Fruit fly (Drosophila melanogaster): Measurements from ENCODE around the gene Npc2b.
A peak's percentile ranks its signal among the peaks of the same experiment; 100 is the strongest.

Gene Npc2b

dm6 chr3R:14122347-14122812, 33.1 kb downstream of the Npc2b start, which contains the start of the genes Abi and twf:
TSS of gene Abi (minus strand) at chr3R:14122420.
TSS of gene twf (plus strand) at chr3R:14122654.
- peak; percentile 47 for TF ChIP-seq CG15710 (tag; optimal IDR thresholded peaks at IDR 0.05)
- no peak for TF ChIP-seq EcR (GFP tag; optimal IDR thresholded peaks at IDR 0.05)
- TF ChIP-seq CG34367 (tag; optimal IDR thresholded peaks at IDR 0.05), result peak; percentile 29
- peak; percentile 31; the same call in 1 of the 3 replicates for TF ChIP-seq CG4496 (GFP tag; IDR thresholded peaks at IDR 0.05)
- no peak for TF ChIP-seq CG12605 (GFP tag; IDR thresholded peaks at IDR 0.05)
- TF ChIP-seq CG8159 (tag; optimal IDR thresholded peaks at IDR 0.05), result peak; percentile 45
- peak; percentile 30; the same call in 1 of the 2 replicates for TF ChIP-seq CG32121 (GFP tag; IDR thresholded peaks at IDR 0.05)
- TF ChIP-seq Ets98B (GFP tag; IDR thresholded peaks at IDR 0.05), result peak; percentile 35; the same call in 1 of the 2 replicates
- TF ChIP-seq CG17806 (tag; optimal IDR thresholded peaks at IDR 0.05), result peak; percentile 44
- no peak for TF ChIP-seq D1 (tag; optimal IDR thresholded peaks at IDR 0.05)
- TF ChIP-seq CG14655 (GFP tag; optimal IDR thresholded peaks at IDR 0.05), result no peak
- TF ChIP-seq CG9948 (tag; optimal IDR thresholded peaks at IDR 0.05), result peak; percentile 35

- peak; percentile 46 for TF ChIP-seq gl (tag; optimal IDR thresholded peaks at IDR 0.05)
- TF ChIP-seq CG9948 (tag; optimal IDR thresholded peaks at IDR 0.05), result peak; percentile 88
- TF ChIP-seq CG4496 (GFP tag; IDR thresholded peaks at IDR 0.05), result peak; percentile 89
- TF ChIP-seq CG8301 (tag; optimal IDR thresholded peaks at IDR 0.05), result no peak
- no peak for TF ChIP-seq EcR (GFP tag; optimal IDR thresholded peaks at IDR 0.05)
- TF ChIP-seq CG10348 (GFP tag; IDR thresholded peaks at IDR 0.05), result peak; percentile 52
- TF ChIP-seq rn (GFP tag; IDR thresholded peaks at IDR 0.05), result peak; percentile 85
- peak; percentile 83 for TF ChIP-seq Snoo (tag; optimal IDR thresholded peaks at IDR 0.05)
- no peak for TF ChIP-seq CG13204 (GFP tag; optimal IDR thresholded peaks at IDR 0.05)
- peak; percentile 91 for TF ChIP-seq CG15710 (tag; optimal IDR thresholded peaks at IDR 0.05)
- TF ChIP-seq fd96Ca (GFP tag; IDR thresholded peaks at IDR 0.05), result peak; percentile 65
- TF ChIP-seq CG14655 (GFP tag; optimal IDR thresholded peaks at IDR 0.05), result no peak
- TF ChIP-seq CG8159 (tag; optimal IDR thresholded peaks at IDR 0.05), result peak; percentile 91
- TF ChIP-seq D1 (tag; optimal IDR thresholded peaks at IDR 0.05), result peak; percentile 89
- TF ChIP-seq Pif1A (GFP tag; optimal IDR thresholded peaks at IDR 0.05), result peak; percentile 69
- peak; percentile 41; the same call in 1 of the 2 replicates for TF ChIP-seq CG12605 (GFP tag; IDR thresholded peaks at IDR 0.05)
- TF ChIP-seq CG17806 (tag; optimal IDR thresholded peaks at IDR 0.05), result peak; percentile 82
- peak; percentile 80 for TF ChIP-seq Pif1B (GFP tag; optimal IDR thresholded peaks at IDR 0.05)
- TF ChIP-seq Ets98B (GFP tag; IDR thresholded peaks at IDR 0.05), result peak; percentile 85
- peak; percentile 90 for TF ChIP-seq CG32121 (GFP tag; IDR thresholded peaks at IDR 0.05)
- TF ChIP-seq CG34367 (tag; optimal IDR thresholded peaks at IDR 0.05), result peak; percentile 84
Observed at dm6 chr3R:14125479-14126121, 36.3 kb downstream of the Npc2b start, which contains the start of the genes 140up and Polr2B. TSS of gene 140up (minus strand) at chr3R:14125548. TSS of gene Polr2B (plus strand) at chr3R:14125791.

- TF ChIP-seq CG34367 (tag; optimal IDR thresholded peaks at IDR 0.05), result no peak
- no peak for TF ChIP-seq rn (GFP tag; IDR thresholded peaks at IDR 0.05)
- TF ChIP-seq Pif1A (GFP tag; optimal IDR thresholded peaks at IDR 0.05), result no peak
Observed at dm6 chr3R:14131972-14132371, 42.7 kb downstream of the Npc2b start, which contains the start of gene CG14356. TSS of gene CG14356 (minus strand) at chr3R:14132072.

- no peak for TF ChIP-seq gl (tag; optimal IDR thresholded peaks at IDR 0.05)
- TF ChIP-seq CG9948 (tag; optimal IDR thresholded peaks at IDR 0.05), result no peak
- TF ChIP-seq rn (GFP tag; IDR thresholded peaks at IDR 0.05), result no peak
- TF ChIP-seq CG32121 (GFP tag; IDR thresholded peaks at IDR 0.05), result no peak
- TF ChIP-seq CG17806 (tag; optimal IDR thresholded peaks at IDR 0.05), result no peak
- TF ChIP-seq EcR (GFP tag; optimal IDR thresholded peaks at IDR 0.05), result no peak
- no peak for TF ChIP-seq CG8301 (tag; optimal IDR thresholded peaks at IDR 0.05)
- TF ChIP-seq CG12605 (GFP tag; IDR thresholded peaks at IDR 0.05), result peak; percentile 52; the same call in 1 of the 2 replicates
Observed at dm6 chr3R:14140912-14141311, 51.6 kb downstream of the Npc2b start.
